Fruit fly (Drosophila melanogaster) whole organism, prepupa: ENCODE results near the gene CG43894.

Experiments
- Blimp-1 ChIP-seq: fragments of 200-800 bp; sonication (Bioruptor generic); optimal IDR thresholded peaks from 3 replicates; lab custom pipeline; 2017; ENCODE audit warnings: missing biosample characterization, missing genetic modification characterization, mild to moderate bottlenecking, moderate library complexity, missing genetic modification reagents
- CG10631 ChIP-seq: fragments of 200-800 bp; sonication (Bioruptor generic); optimal IDR thresholded peaks from 2 replicates; lab custom pipeline; 2016; ENCODE audit warnings: missing biosample characterization, missing genetic modification characterization
- CG10669 ChIP-seq: fragments of 200-800 bp; sonication (Bioruptor generic); optimal IDR thresholded peaks from 3 replicates; lab custom pipeline; 2018; ENCODE audit warnings: missing biosample characterization, mild to moderate bottlenecking, missing genetic modification characterization, moderate library complexity
- CG11902 ChIP-seq: fragments of 200-800 bp; sonication (Bioruptor generic); optimal IDR thresholded peaks from 3 replicates; lab custom pipeline; 2016; ENCODE audit warnings: missing biosample characterization, missing genetic modification characterization
- CG1621 ChIP-seq: fragments of 200-800 bp; sonication (Bioruptor generic); optimal IDR thresholded peaks from 3 replicates; lab custom pipeline; 2018; ENCODE audit warnings: missing biosample characterization, mild to moderate bottlenecking, missing genetic modification characterization
- CG16779 ChIP-seq: fragments of 200-800 bp; sonication (Bioruptor generic); optimal IDR thresholded peaks from 3 replicates; lab custom pipeline; 2017; ENCODE audit warnings: missing biosample characterization, mild to moderate bottlenecking, missing genetic modification characterization
- CG3032 ChIP-seq: fragments of 200-800 bp; optimal IDR thresholded peaks from 2 replicates; lab custom pipeline; 2019; ENCODE audit warnings: missing biosample characterization, mild to moderate bottlenecking, missing genetic modification characterization, moderate library complexity
- CG31627 ChIP-seq: fragments of 200-800 bp; sonication (Bioruptor generic); optimal IDR thresholded peaks from 3 replicates; lab custom pipeline; 2016; ENCODE audit warnings: missing biosample characterization, missing genetic modification characterization
- CG32006 ChIP-seq: fragments of 200-800 bp; sonication (Bioruptor generic); optimal IDR thresholded peaks from 3 replicates; lab custom pipeline; 2017; ENCODE audit warnings: missing biosample characterization, mild to moderate bottlenecking, missing genetic modification characterization
- CG3919 ChIP-seq: fragments of 200-800 bp; sonication (Bioruptor generic); optimal IDR thresholded peaks from 3 replicates; lab custom pipeline; 2016; ENCODE audit warnings: missing biosample characterization, missing genetic modification characterization
- CG6163 ChIP-seq: fragments of 200-800 bp; sonication (Bioruptor generic); IDR thresholded peaks from 3 replicates; pipeline ENCODE4 v1.3.6; 2022; ENCODE audit warnings: missing biosample characterization, missing genetic modification characterization
- CG6276 ChIP-seq: fragments of 200-800 bp; sonication (Bioruptor generic); optimal IDR thresholded peaks from 2 replicates; lab custom pipeline; 2017; ENCODE audit warnings: missing biosample characterization, mild to moderate bottlenecking, missing genetic modification characterization
- CG6854 ChIP-seq: fragments of 200-800 bp; sonication (Bioruptor generic); optimal IDR thresholded peaks from 2 replicates; lab custom pipeline; 2017; ENCODE audit warnings: missing biosample characterization, mild to moderate bottlenecking, missing genetic modification characterization
- CG7368 ChIP-seq: fragments of 200-800 bp; sonication (Bioruptor generic); optimal IDR thresholded peaks from 3 replicates; lab custom pipeline; 2016; ENCODE audit warnings: missing biosample characterization, missing genetic modification characterization
- CG8319 ChIP-seq: fragments of 200-800 bp; sonication (Bioruptor generic); optimal IDR thresholded peaks from 3 replicates; lab custom pipeline; 2016; ENCODE audit warnings: missing biosample characterization, missing genetic modification characterization
- CG8632 ChIP-seq: fragments of 200-800 bp; sonication (Bioruptor generic); optimal IDR thresholded peaks from 3 replicates; lab custom pipeline; 2016; ENCODE audit warnings: missing biosample characterization, missing genetic modification characterization
- Eip78C ChIP-seq: fragments of 200-800 bp; sonication (Bioruptor generic); peaks from one replicate; lab custom pipeline; 2016; ENCODE audit warnings: missing biosample characterization, missing genetic modification characterization
- Ets96B ChIP-seq: fragments of 200-800 bp; optimal IDR thresholded peaks from 2 replicates; lab custom pipeline; 2019; ENCODE audit warnings: missing biosample characterization, mild to moderate bottlenecking, missing genetic modification characterization, moderate library complexity
- Gug ChIP-seq: fragments of 200-800 bp; sonication (Bioruptor generic); IDR thresholded peaks from 2 replicates; pipeline ENCODE4 v1.3.6; 2022; ENCODE audit warnings: missing biosample characterization, missing genetic modification characterization
- Hr38 ChIP-seq: sonication (Bioruptor generic); optimal IDR thresholded peaks from 2 replicates; lab custom pipeline; 2016; ENCODE audit warnings: missing biosample characterization, missing genetic modification characterization
- Hr39 ChIP-seq: fragments of 200-800 bp; sonication (Bioruptor generic); optimal IDR thresholded peaks from 2 replicates; lab custom pipeline; 2016; ENCODE audit warnings: missing biosample characterization, missing genetic modification characterization
- Lpt ChIP-seq: fragments of 200-800 bp; sonication (Bioruptor generic); optimal IDR thresholded peaks from 3 replicates; lab custom pipeline; 2016; ENCODE audit warnings: missing biosample characterization, missing genetic modification characterization
- OdsH ChIP-seq: fragments of 200-800 bp; sonication (Bioruptor generic); optimal IDR thresholded peaks from 3 replicates; lab custom pipeline; 2016; ENCODE audit warnings: missing biosample characterization, missing genetic modification characterization
- Sox14 ChIP-seq: fragments of 200-800 bp; sonication (Bioruptor generic); optimal IDR thresholded peaks from 3 replicates; lab custom pipeline; 2016; ENCODE audit warnings: missing biosample characterization, missing genetic modification characterization
- Sox15 ChIP-seq: fragments of 200-800 bp; sonication (Bioruptor generic); optimal IDR thresholded peaks from 3 replicates; lab custom pipeline; 2016; ENCODE audit warnings: missing biosample characterization, missing genetic modification characterization
- achi ChIP-seq: fragments of 200-800 bp; sonication (Bioruptor generic); optimal IDR thresholded peaks from 3 replicates; lab custom pipeline; 2016; ENCODE audit warnings: missing biosample characterization, missing genetic modification characterization
- acj6 ChIP-seq: fragments of 200-800 bp; sonication (Bioruptor generic); optimal IDR thresholded peaks from 3 replicates; lab custom pipeline; 2016; ENCODE audit warnings: missing biosample characterization, missing genetic modification characterization
- cyc ChIP-seq: fragments of 200-800 bp; sonication (Bioruptor generic); optimal IDR thresholded peaks from 3 replicates; lab custom pipeline; 2016; ENCODE audit warnings: missing biosample characterization, missing genetic modification characterization
- eg ChIP-seq: fragments of 200-800 bp; sonication (Bioruptor generic); IDR thresholded peaks from 3 replicates; pipeline ENCODE4 v1.3.6; 2022; ENCODE audit warnings: missing biosample characterization, missing genetic modification characterization
- esn ChIP-seq: fragments of 200-800 bp; sonication (Bioruptor generic); optimal IDR thresholded peaks from 2 replicates; lab custom pipeline; 2016; ENCODE audit warnings: missing biosample characterization, mild to moderate bottlenecking, missing genetic modification characterization, moderate library complexity
- net ChIP-seq: fragments of 200-800 bp; sonication (Bioruptor generic); optimal IDR thresholded peaks from 3 replicates; lab custom pipeline; 2016; ENCODE audit warnings: missing biosample characterization, missing genetic modification characterization
- salr ChIP-seq, 2 experiments: fragments of 200-800 bp; sonication (Bioruptor generic); optimal IDR thresholded peaks; 3 replicates each; lab custom pipeline; 2016 to 2018; ENCODE audit warnings: missing biosample characterization in 2 of 2, missing genetic modification characterization in 2 of 2, mild to moderate bottlenecking in 1 of 2
- spab ChIP-seq: fragments of 200-800 bp; sonication (Bioruptor generic); optimal IDR thresholded peaks from 2 replicates; lab custom pipeline; 2017; ENCODE audit warnings: missing biosample characterization, mild to moderate bottlenecking, missing genetic modification characterization, missing genetic modification reagents
- vri ChIP-seq: fragments of 200-800 bp; sonication (Bioruptor generic); optimal IDR thresholded peaks from 3 replicates; lab custom pipeline; 2016; ENCODE audit warnings: missing biosample characterization, mild to moderate bottlenecking, missing genetic modification characterization

The CG43894 gene

DNA sequence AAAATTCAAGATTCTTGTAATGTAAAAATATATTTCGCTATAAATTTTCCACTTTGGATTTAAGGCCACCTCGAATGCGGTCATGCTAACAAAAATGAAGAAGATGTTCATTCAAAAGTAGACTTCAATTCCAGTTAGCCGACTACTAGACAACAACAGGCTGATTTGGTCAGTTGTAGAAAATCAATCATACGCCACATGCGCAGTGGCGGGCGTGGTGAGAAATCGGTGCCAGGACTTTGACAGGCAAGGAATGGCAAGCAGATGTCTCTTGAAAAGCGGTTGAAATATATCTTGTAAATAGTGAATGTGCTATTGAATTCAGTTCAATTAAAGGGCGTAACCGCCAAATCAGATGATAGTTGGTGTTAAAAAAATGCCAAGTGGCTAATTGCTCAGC is 36.1 kb upstream of the CG43894 start, which contains the start of gene Ent3:
Gene Ent3, plus strand, starts transcription at position 224 of the 400 bp plus-strand sequence.
- TF ChIP-seq net (GFP tag; lab: Kevin White, UChicago) (no peak), Hr39 (GFP tag; lab: Kevin White, UChicago) (no peak)
- TF ChIP-seq, all 60 proteins: peak for 0

DNA sequence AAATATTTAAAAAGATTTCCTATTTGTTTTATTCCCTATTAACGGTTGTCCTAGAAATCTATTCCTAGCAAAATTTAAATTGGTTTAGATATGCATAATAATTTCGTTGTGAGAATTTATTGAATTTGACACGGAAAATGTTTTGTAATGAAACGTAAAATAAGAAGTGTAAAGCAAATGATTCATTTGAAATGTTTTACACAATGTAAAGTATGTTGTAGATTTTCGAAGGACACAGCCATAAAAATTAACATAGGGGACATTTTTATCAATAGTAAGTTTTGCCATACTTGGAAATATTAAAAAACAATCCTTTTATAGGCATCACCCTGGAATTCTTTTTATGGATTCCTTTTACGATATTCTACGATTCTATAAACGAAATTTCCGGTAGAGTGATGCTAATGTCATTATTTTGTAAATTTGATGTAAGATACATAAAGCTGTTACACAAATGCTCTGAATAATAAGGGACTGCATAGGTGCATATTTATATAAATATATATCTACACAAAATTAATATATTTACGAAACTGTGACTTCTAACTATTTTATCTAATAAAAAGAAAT is 31.9 kb upstream of the CG43894 start:
- no peak for TF ChIP-seq vri (GFP tag; lab: Kevin White, UChicago)
- no peak for TF ChIP-seq Ets96B
- TF ChIP-seq Lpt (GFP tag; lab: Kevin White, UChicago) = no peak
- no peak for TF ChIP-seq Hr39 (GFP tag; lab: Kevin White, UChicago)
- TF ChIP-seq CG1621 = no peak
- TF ChIP-seq CG3919 (GFP tag; lab: Kevin White, UChicago) = no peak
- TF ChIP-seq salr (GFP tag; optimal IDR thresholded peaks at IDR 0.05; lab: Kevin White, UChicago) = no peak
- no peak for TF ChIP-seq CG8632 (GFP tag; lab: Kevin White, UChicago)
- no peak for TF ChIP-seq Sox14 (GFP tag; lab: Kevin White, UChicago)
- TF ChIP-seq CG8319 (GFP tag; lab: Kevin White, UChicago) = no peak
- TF ChIP-seq Hr38 = no peak
- no peak for TF ChIP-seq spab
- no peak for TF ChIP-seq CG11902
- no peak for TF ChIP-seq CG16779 (tag; lab: Kevin White, UChicago)
- no peak for TF ChIP-seq CG7368
- TF ChIP-seq achi (GFP tag; lab: Kevin White, UChicago) = no peak
- TF ChIP-seq Gug (GFP tag; lab: Robert Waterston, UW) = no peak
- no peak for TF ChIP-seq OdsH (GFP tag; lab: Kevin White, UChicago)
- no peak for TF ChIP-seq CG10631 (GFP tag; lab: Kevin White, UChicago)

DNA sequence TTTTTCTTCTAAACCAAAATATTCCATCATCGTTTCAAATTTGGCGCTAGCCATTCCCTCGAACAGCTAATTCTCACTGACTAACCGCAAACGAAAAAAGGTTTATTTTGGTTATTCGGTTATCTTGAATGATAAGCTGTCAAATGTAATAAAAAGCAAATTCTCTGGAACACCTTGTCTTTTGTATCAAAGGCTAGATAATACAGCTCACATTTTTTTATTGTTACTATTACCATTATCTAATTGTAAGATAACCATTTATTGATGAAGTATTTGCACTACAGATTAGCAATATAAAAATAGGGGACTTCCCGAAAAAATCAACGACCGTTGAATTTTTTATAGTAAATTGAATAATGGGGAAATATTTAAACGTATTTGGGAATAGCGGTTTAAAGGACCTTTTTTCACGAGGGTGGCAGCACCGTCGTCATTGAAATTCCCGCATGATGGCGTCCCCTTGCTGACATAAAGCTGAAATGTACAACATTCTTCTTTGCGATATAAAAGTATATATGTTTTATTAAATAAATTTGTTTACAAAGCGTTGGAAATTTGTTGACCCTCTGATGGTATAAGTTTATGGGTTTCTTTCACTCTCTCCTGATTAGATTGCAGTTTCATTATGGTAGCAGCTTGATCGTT is 28.2 kb upstream of the CG43894 start, which contains the start of gene CG32107:
Gene CG32107, minus strand, starts transcription at position 51 of the 645 bp plus-strand sequence.
- TF ChIP-seq acj6 (GFP tag; lab: Kevin White, UChicago) = no peak
- TF ChIP-seq vri (GFP tag; lab: Kevin White, UChicago) = peak; percentile 52
- TF ChIP-seq CG6854 (GFP tag; lab: Kevin White, UChicago) = no peak
- no peak for TF ChIP-seq CG3919 (GFP tag; lab: Kevin White, UChicago)
- no peak for TF ChIP-seq CG6163
- peak; percentile 57 for TF ChIP-seq Eip78C (GFP tag; lab: Kevin White, UChicago)

DNA sequence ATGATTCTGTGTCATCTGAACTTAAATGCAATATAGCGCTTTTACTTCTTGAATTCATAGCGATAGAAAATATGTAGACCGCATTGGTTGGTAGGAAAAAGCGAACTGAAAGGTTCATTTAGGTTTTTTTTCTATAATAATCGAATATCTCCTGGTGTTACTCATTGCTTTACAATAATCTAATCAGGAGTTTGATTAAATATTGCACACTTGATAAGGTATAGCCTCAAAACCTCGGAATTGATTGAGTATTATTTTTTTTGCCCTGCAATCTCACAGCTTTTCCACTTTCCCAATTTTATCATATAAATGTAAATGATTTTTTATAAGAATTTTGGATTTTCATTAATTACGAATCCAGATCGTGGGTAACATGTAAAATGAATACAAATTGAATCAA is 26.8 kb upstream of the CG43894 start, which contains the start of gene CG10943:
Gene CG10943, minus strand, starts transcription at position 101 of the 400 bp plus-strand sequence.
- TF ChIP-seq CG3032 (tag; lab: Kevin White, UChicago) (no peak), Sox14 (GFP tag; lab: Kevin White, UChicago) (no peak), esn (no peak), vri (GFP tag; lab: Kevin White, UChicago) (peak; percentile 14)
- TF ChIP-seq, all 60 proteins: peak for 1

DNA sequence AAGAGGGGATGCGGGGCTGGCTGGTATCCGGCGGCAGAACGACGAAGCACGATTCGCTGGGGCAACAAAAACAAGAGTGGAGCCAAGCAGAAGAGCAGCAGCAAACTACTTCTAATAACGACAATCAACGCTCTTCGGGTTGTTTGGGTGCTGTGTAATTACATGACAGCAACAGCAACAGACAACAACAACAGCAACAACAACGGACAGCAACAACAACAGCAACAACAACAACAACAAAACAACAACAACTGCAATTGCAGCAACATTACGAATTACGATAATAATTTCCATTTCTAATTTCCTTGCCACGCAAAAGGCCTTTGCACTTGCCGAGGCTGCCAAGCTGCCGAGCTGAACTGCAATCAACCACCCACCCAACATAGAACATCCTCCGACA is 25.1 kb upstream of the CG43894 start:
- TF ChIP-seq CG32006 (GFP tag; lab: Kevin White, UChicago) (no peak), cyc (no peak)

DNA sequence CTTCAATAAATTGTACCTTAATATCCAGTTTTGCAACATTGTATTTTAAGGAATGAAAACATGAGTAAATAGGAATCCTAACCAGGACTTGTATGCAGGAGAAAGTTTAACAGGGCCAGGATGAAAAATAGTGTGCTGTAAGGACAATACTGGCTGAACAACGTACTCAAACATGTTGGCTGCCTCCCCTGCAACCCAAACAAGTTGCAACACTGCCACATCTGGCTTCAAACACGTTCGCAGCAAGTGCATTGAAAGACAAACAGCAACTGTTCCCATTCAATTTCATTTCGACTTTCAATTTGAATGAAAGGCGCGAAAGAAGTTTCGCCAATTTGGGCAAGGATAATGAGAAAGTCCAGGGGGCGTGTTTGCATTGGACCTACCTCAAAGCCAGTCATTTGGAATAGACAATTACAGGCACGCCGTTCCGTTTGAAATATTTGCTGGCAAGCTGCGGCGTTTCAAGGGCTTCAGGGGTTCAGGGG is 21.6 kb upstream of the CG43894 start:
- TF ChIP-seq Blimp-1 (GFP tag; lab: Kevin White, UChicago) (no peak), esn (no peak), CG7368 (no peak), CG8632 (GFP tag; lab: Kevin White, UChicago) (no peak), Hr39 (GFP tag; lab: Kevin White, UChicago) (no peak), Sox15 (GFP tag; lab: Kevin White, UChicago) (no peak), Sox14 (GFP tag; lab: Kevin White, UChicago) (no peak), CG31627 (GFP tag; lab: Kevin White, UChicago) (no peak), CG10669 (GFP tag; lab: Kevin White, UChicago) (no peak), CG16779 (tag; lab: Kevin White, UChicago) (no peak), CG6276 (GFP tag; lab: Kevin White, UChicago) (no peak), eg (GFP tag; lab: Robert Waterston, UW) (no peak)
